Worm (Caenorhabditis elegans) whole organism, young adult: ENCODE data around the gene Y53F4B.26.
"Not testable (repeated sequence)": the region's sequence is repeated elsewhere in the genome, so short reads cannot be mapped to it uniquely, and the experiment has no call there.

Experiments used
- B0336.3 ChIP-seq: fragments of 200-800 bp; sonication (Bioruptor generic); IDR thresholded peaks from 2 replicates; pipeline ENCODE4 v1.3.6; 2022; ENCODE audit warnings: missing genetic modification characterization, missing compliant biosample characterization
- ama-1 ChIP-seq, 3 experiments: fragments of 150-350 bp in 1 of 3; sonication (generic microtip) in 2 of 3; optimal IDR thresholded peaks; 2 replicates each; lab custom pipeline; 2014 to 2018; ENCODE audit warnings: missing biosample characterization in 2 of 3, missing genetic modification characterization in 2 of 3, missing genetic modification reagents in 2 of 3
- ceh-58 ChIP-seq: fragments of 200-800 bp; sonication (Bioruptor generic); IDR thresholded peaks from 2 replicates; pipeline ENCODE4 v1.3.6; 2022; ENCODE audit warnings: missing genetic modification characterization, missing compliant biosample characterization
- repo-1 ChIP-seq: sonication (generic microtip); optimal IDR thresholded peaks from 2 replicates; lab custom pipeline; 2017; ENCODE audit warnings: mild to moderate bottlenecking, missing genetic modification characterization, missing compliant biosample characterization
- snpc-4 ChIP-seq, 5 experiments: fragments of 150-350 bp in 1 of 5; sonication (generic microtip) in 4 of 5; optimal IDR thresholded peaks; 2 replicates each; lab custom pipeline; 2014 to 2018; ENCODE audit warnings: missing genetic modification characterization in 5 of 5, missing biosample characterization in 3 of 5, antibody characterized with exemption in 2 of 5, mild to moderate bottlenecking in 2 of 5, missing compliant biosample characterization in 2 of 5, missing genotype in 2 of 5, moderate library complexity in 2 of 5, missing genetic modification reagents in 1 of 5
- zfh-2 ChIP-seq: fragments of 200-800 bp; sonication (Bioruptor generic); conservative IDR thresholded peaks from 2 replicates; pipeline ENCODE4 v1.3.6; 2022; ENCODE audit warnings: missing genetic modification reagents, missing genetic modification characterization, missing compliant biosample characterization
- ztf-22 ChIP-seq: fragments of 200-800 bp; sonication (Bioruptor generic); optimal IDR thresholded peaks from 2 replicates; lab custom pipeline; 2018; ENCODE audit warnings: mild to moderate bottlenecking, missing genetic modification characterization, moderate library complexity, missing compliant biosample characterization

DNA sequence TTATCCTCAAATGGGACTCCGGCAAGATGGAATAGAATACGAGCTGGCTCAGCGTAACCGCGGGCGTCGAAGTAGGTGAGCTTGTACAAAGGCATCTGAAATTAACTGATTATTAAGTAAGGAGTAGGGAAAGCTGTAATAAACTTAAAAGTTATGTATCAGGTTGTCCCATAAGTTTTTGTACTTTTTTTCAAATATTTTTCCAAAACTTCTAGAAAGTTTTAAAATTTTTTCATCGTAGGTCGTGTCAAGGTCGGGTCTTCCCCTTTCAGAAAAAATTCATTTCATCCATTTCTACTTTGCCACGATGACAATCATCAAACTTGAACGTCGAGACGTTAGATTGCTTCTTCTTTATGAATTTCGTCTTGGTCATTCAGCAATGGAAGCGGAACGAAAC lies 31.0 kb upstream of the Y53F4B.26 start, which contains the start of gene gst-39:
- TF ChIP-seq repo-1 (tag; lab: Kevin White, UChicago); B0336.3; ztf-22 (GFP tag; lab: Kevin White, UChicago); snpc-4 (GFP tag; optimal IDR thresholded peaks at IDR 0.05; lab: Kevin White, UChicago); snpc-4 (tag; optimal IDR thresholded peaks at IDR 0.05; lab: Kevin White, UChicago); ceh-58; ama-1 (optimal IDR thresholded peaks at IDR 0.05; lab: Kevin White, UChicago); ama-1 (GFP tag; optimal IDR thresholded peaks at IDR 0.05; lab: Kevin White, UChicago); zfh-2: not testable (repeated sequence)
